Fruit fly (Drosophila melanogaster) whole organism, embryonic: Measurements from ENCODE around the gene CG5853.

ENCODE experiments used
- Atf6 ChIP-seq: fragments of 200-800 bp; sonication (Bioruptor generic); IDR thresholded peaks from 2 replicates; pipeline ENCODE4 v1.3.6; 2022; ENCODE audit warnings: missing biosample characterization, missing genetic modification characterization
- BtbVII ChIP-seq: fragments of 200-800 bp; sonication (Bioruptor generic); optimal IDR thresholded peaks from 3 replicates; lab custom pipeline; 2017; ENCODE audit warnings: missing biosample characterization, mild to moderate bottlenecking, missing genetic modification characterization
- CG10147 ChIP-seq: fragments of 200-800 bp; sonication (Bioruptor generic); optimal IDR thresholded peaks from 2 replicates; lab custom pipeline; 2019; ENCODE audit warnings: missing biosample characterization, mild to moderate bottlenecking, missing genetic modification characterization, moderate library complexity
- CG10209 ChIP-seq: fragments of 200-800 bp; sonication (Bioruptor generic); optimal IDR thresholded peaks from 3 replicates; lab custom pipeline; 2017; ENCODE audit warnings: missing biosample characterization, mild to moderate bottlenecking, missing genetic modification characterization, missing genetic modification reagents
- CG10366 ChIP-seq: fragments of 200-800 bp; sonication (Bioruptor generic); IDR thresholded peaks from 2 replicates; pipeline ENCODE4 v1.3.6; 2022; ENCODE audit warnings: missing biosample characterization, missing genetic modification characterization
- CG12942 ChIP-seq: fragments of 200-800 bp; sonication (Bioruptor generic); optimal IDR thresholded peaks from 3 replicates; lab custom pipeline; 2016; ENCODE audit warnings: missing biosample characterization, missing genetic modification characterization
- CG15011 ChIP-seq: fragments of 200-800 bp; sonication (Bioruptor generic); optimal IDR thresholded peaks from 3 replicates; lab custom pipeline; 2018; ENCODE audit warnings: missing biosample characterization, mild to moderate bottlenecking, missing genetic modification characterization
- CG1647 ChIP-seq: fragments of 200-800 bp; sonication (Bioruptor generic); optimal IDR thresholded peaks from 3 replicates; lab custom pipeline; 2016; ENCODE audit warnings: missing biosample characterization, missing genetic modification characterization
- CG17359 ChIP-seq: fragments of 200-800 bp; sonication (Bioruptor generic); optimal IDR thresholded peaks from 3 replicates; lab custom pipeline; 2018; ENCODE audit warnings: missing biosample characterization, mild to moderate bottlenecking, missing genetic modification characterization, moderate library complexity
- CG18011 ChIP-seq: fragments of 200-800 bp; sonication (Bioruptor generic); optimal IDR thresholded peaks from 2 replicates; lab custom pipeline; 2017; ENCODE audit warnings: missing biosample characterization, missing genetic modification characterization, mild to moderate bottlenecking, moderate library complexity, missing genotype
- CG3163 ChIP-seq: fragments of 200-800 bp; sonication (Bioruptor generic); optimal IDR thresholded peaks from 3 replicates; lab custom pipeline; 2016; ENCODE audit warnings: missing biosample characterization, missing genetic modification characterization
- CG3407 ChIP-seq: fragments of 200-800 bp; sonication (Bioruptor generic); optimal IDR thresholded peaks from 2 replicates; lab custom pipeline; 2018; ENCODE audit warnings: missing biosample characterization, mild to moderate bottlenecking, missing genetic modification characterization
- CG4360 ChIP-seq: fragments of 200-800 bp; sonication (Bioruptor generic); IDR thresholded peaks from 2 replicates; pipeline ENCODE4 v1.3.6; 2022; ENCODE audit warnings: missing biosample characterization, missing genetic modification characterization
- CG4820 ChIP-seq: fragments of 200-800 bp; sonication (Bioruptor generic); optimal IDR thresholded peaks from 3 replicates; lab custom pipeline; 2016; ENCODE audit warnings: missing biosample characterization, missing genetic modification characterization
- CG6175 ChIP-seq: fragments of 200-800 bp; sonication (Bioruptor generic); IDR thresholded peaks from 3 replicates; pipeline ENCODE4 v1.3.6; 2022; ENCODE audit warnings: missing biosample characterization, missing genetic modification characterization
- CG7556 ChIP-seq: fragments of 200-800 bp; sonication (Bioruptor generic); optimal IDR thresholded peaks from 2 replicates; lab custom pipeline; 2017; ENCODE audit warnings: missing biosample characterization, mild to moderate bottlenecking, missing genetic modification characterization
- CG7745 ChIP-seq: fragments of 200-800 bp; sonication (Bioruptor generic); optimal IDR thresholded peaks from 2 replicates; lab custom pipeline; 2018; ENCODE audit warnings: missing biosample characterization, mild to moderate bottlenecking, missing genetic modification characterization, moderate library complexity
- CG8281 ChIP-seq: fragments of 200-800 bp; sonication (Bioruptor generic); optimal IDR thresholded peaks from 2 replicates; lab custom pipeline; 2018; ENCODE audit warnings: missing biosample characterization, mild to moderate bottlenecking, missing genetic modification characterization, moderate library complexity
- CG9437 ChIP-seq: fragments of 200-800 bp; sonication (Bioruptor generic); optimal IDR thresholded peaks from 2 replicates; lab custom pipeline; 2018; ENCODE audit warnings: missing biosample characterization, mild to moderate bottlenecking, missing genetic modification characterization
- D ChIP-seq, 2 experiments: fragments of 200-800 bp in 1 of 2; fragments of >200 bp in 1 of 2; sonication (Bioruptor generic) in 1 of 2; optimal IDR thresholded peaks; 2 replicates in 1 of 2; 3 replicates in 1 of 2; lab custom pipeline; 2017; ENCODE audit warnings: mild to moderate bottlenecking in 1 of 2, missing biosample characterization in 1 of 2, missing genetic modification characterization in 1 of 2, missing genetic modification reagents in 1 of 2
- Dip2 ChIP-seq: fragments of 200-800 bp; sonication (Bioruptor generic); IDR thresholded peaks from 2 replicates; pipeline ENCODE4 v1.3.6; 2022; ENCODE audit warnings: missing biosample characterization, missing genetic modification characterization
- Doc2 ChIP-seq: fragments of 200-800 bp; sonication (Bioruptor generic); IDR thresholded peaks from 2 replicates; pipeline ENCODE4 v1.3.6; 2022; ENCODE audit warnings: missing biosample characterization, missing genetic modification characterization
- Drgx ChIP-seq: fragments of 200-800 bp; sonication (Bioruptor generic); IDR thresholded peaks from 2 replicates; pipeline ENCODE4 v1.3.6; 2022; ENCODE audit warnings: missing biosample characterization, missing genetic modification characterization
- Fer1 ChIP-seq: fragments of 200-800 bp; sonication (Bioruptor generic); optimal IDR thresholded peaks from 2 replicates; lab custom pipeline; 2017; ENCODE audit warnings: missing biosample characterization, mild to moderate bottlenecking, missing genetic modification characterization
- Hr51 ChIP-seq, 2 experiments: fragments of 200-800 bp; sonication (Bioruptor generic); optimal IDR thresholded peaks; 2 replicates in 1 of 2; 3 replicates in 1 of 2; lab custom pipeline; 2016 to 2018; ENCODE audit warnings: missing biosample characterization in 2 of 2, missing genetic modification characterization in 2 of 2, mild to moderate bottlenecking in 1 of 2, moderate library complexity in 1 of 2
- Med ChIP-seq: fragments of 200-800 bp; sonication (Bioruptor generic); peaks from one replicate; lab custom pipeline; 2016; ENCODE audit warnings: missing biosample characterization, missing genetic modification characterization, mild to moderate bottlenecking, inconsistent platforms, moderate library complexity
- Meics ChIP-seq: fragments of 200-800 bp; sonication (Bioruptor generic); optimal IDR thresholded peaks from 2 replicates; lab custom pipeline; 2017; ENCODE audit warnings: missing biosample characterization, mild to moderate bottlenecking, missing genetic modification characterization
- NfI ChIP-seq: fragments of 200-800 bp; sonication (Bioruptor generic); optimal IDR thresholded peaks from 3 replicates; lab custom pipeline; 2018; ENCODE audit warnings: missing biosample characterization, mild to moderate bottlenecking, missing genetic modification characterization, moderate library complexity
- Sin3A ChIP-seq: fragments of >200 bp; optimal IDR thresholded peaks from 2 replicates; lab custom pipeline; 2018
- Spps ChIP-seq: fragments of 200-800 bp; sonication (Bioruptor generic); optimal IDR thresholded peaks from 2 replicates; lab custom pipeline; 2018; ENCODE audit warnings: missing biosample characterization, mild to moderate bottlenecking, missing genetic modification characterization
- amos ChIP-seq: fragments of 200-800 bp; sonication (Bioruptor generic); IDR thresholded peaks from 2 replicates; pipeline ENCODE4 v1.3.6; 2022; ENCODE audit warnings: missing biosample characterization, missing genetic modification characterization; ENCODE audit not compliant: partially characterized antibody
- ash1 ChIP-seq: fragments of 200-800 bp; sonication (Bioruptor generic); optimal IDR thresholded peaks from 2 replicates; lab custom pipeline; 2018; ENCODE audit warnings: missing biosample characterization, mild to moderate bottlenecking, missing genetic modification characterization
- bcd ChIP-seq: fragments of 200-800 bp; sonication (Bioruptor generic); optimal IDR thresholded peaks from 2 replicates; lab custom pipeline; 2017; ENCODE audit warnings: missing biosample characterization, mild to moderate bottlenecking, missing genetic modification characterization
- danr ChIP-seq: fragments of 200-800 bp; sonication (Bioruptor generic); IDR thresholded peaks from 2 replicates; pipeline ENCODE4 v1.3.6; 2022; ENCODE audit warnings: missing biosample characterization, missing genetic modification characterization
- dm ChIP-seq: fragments of 200-800 bp; sonication (Bioruptor generic); optimal IDR thresholded peaks from 3 replicates; lab custom pipeline; 2016; ENCODE audit warnings: missing biosample characterization, missing genetic modification characterization
- en ChIP-seq: fragments of 200-800 bp; sonication (Bioruptor generic); optimal IDR thresholded peaks from 2 replicates; lab custom pipeline; 2016; ENCODE audit warnings: missing biosample characterization, missing genetic modification characterization
- eve ChIP-seq, 2 experiments: fragments of >200 bp; optimal IDR thresholded peaks; 2 replicates each; lab custom pipeline; 2017; ENCODE audit warnings: missing biosample characterization in 2 of 2, missing genetic modification characterization in 2 of 2
- fd3F ChIP-seq: fragments of 200-800 bp; sonication (Bioruptor generic); optimal IDR thresholded peaks from 2 replicates; lab custom pipeline; 2018; ENCODE audit warnings: missing biosample characterization, mild to moderate bottlenecking, missing genetic modification characterization, moderate library complexity
- fru ChIP-seq: fragments of >200 bp; optimal IDR thresholded peaks from 2 replicates; lab custom pipeline; 2017
- mirr ChIP-seq: fragments of 200-800 bp; sonication (Bioruptor generic); optimal IDR thresholded peaks from 3 replicates; lab custom pipeline; 2018; ENCODE audit warnings: missing biosample characterization, mild to moderate bottlenecking, missing genetic modification characterization
- nerfin-2 ChIP-seq: fragments of 200-800 bp; sonication (Bioruptor generic); IDR thresholded peaks from 2 replicates; pipeline ENCODE4 v1.3.6; 2022; ENCODE audit warnings: missing biosample characterization, missing genetic modification characterization; ENCODE audit not compliant: partially characterized antibody
- otp ChIP-seq: fragments of 200-800 bp; sonication (Bioruptor generic); IDR thresholded peaks from 3 replicates; pipeline ENCODE4, ENCODE4 v1.3.6; 2022; ENCODE audit warnings: missing biosample characterization, missing genetic modification characterization
- ro ChIP-seq: fragments of 200-800 bp; sonication (Bioruptor generic); IDR thresholded peaks from 2 replicates; pipeline ENCODE4 v1.3.6; 2022; ENCODE audit warnings: missing biosample characterization, missing genetic modification characterization
- sd ChIP-seq: fragments of 200-800 bp; sonication (Bioruptor generic); optimal IDR thresholded peaks from 3 replicates; lab custom pipeline; 2018; ENCODE audit warnings: missing biosample characterization, mild to moderate bottlenecking, missing genetic modification characterization, moderate library complexity
- sisA ChIP-seq: fragments of 200-800 bp; sonication (Bioruptor generic); IDR thresholded peaks from 2 replicates; pipeline ENCODE4 v1.3.6; 2022; ENCODE audit warnings: missing biosample characterization, missing genetic modification characterization
- slou ChIP-seq: fragments of 200-800 bp; sonication (Bioruptor generic); optimal IDR thresholded peaks from 3 replicates; lab custom pipeline; 2016; ENCODE audit warnings: missing biosample characterization, missing genetic modification characterization
- vfl ChIP-seq: fragments of 200-800 bp; sonication (Bioruptor generic); optimal IDR thresholded peaks from 2 replicates; lab custom pipeline; 2016; ENCODE audit warnings: missing biosample characterization, missing genetic modification characterization
- zf30C ChIP-seq: fragments of 200-800 bp; sonication (Bioruptor generic); optimal IDR thresholded peaks from 3 replicates; lab custom pipeline; 2018; ENCODE audit warnings: missing biosample characterization, mild to moderate bottlenecking, missing genetic modification characterization
- zfh1 ChIP-seq: fragments of 200-800 bp; sonication (Bioruptor generic); IDR thresholded peaks from 3 replicates; pipeline ENCODE4 v1.3.6; 2022; ENCODE audit warnings: missing biosample characterization, missing genetic modification characterization

CG5853 gene

dm6 chr2L:9918020-9918959, 29.2 kb downstream of the CG5853 start, which contains the start of the genes CG5885 and CG4598 (continued):
- TF ChIP-seq amos (GFP tag; lab: Robert Waterston, UW): peak; percentile 85
- TF ChIP-seq en (GFP tag; lab: Kevin White, UChicago): no peak
- no peak for TF ChIP-seq CG8281 (tag; lab: Kevin White, UChicago)
- peak; percentile 42; the same call in 2 of the 3 replicates for TF ChIP-seq otp (GFP tag; lab: Robert Waterston, UW)
- peak; percentile 49 for TF ChIP-seq CG17359
- peak; percentile 67; the same call in 1 of the 2 replicates for TF ChIP-seq Atf6 (GFP tag; lab: Robert Waterston, UW)
- peak; percentile 70 for TF ChIP-seq CG10366 (GFP tag; lab: Robert Waterston, UW)
- TF ChIP-seq D (optimal IDR thresholded peaks at IDR 0.05; lab: Kevin White, UChicago): no peak
- peak; percentile 34 for TF ChIP-seq D (GFP tag; optimal IDR thresholded peaks at IDR 0.05; lab: Kevin White, UChicago)
- TF ChIP-seq sisA: peak; percentile 73
- peak; percentile 63 for TF ChIP-seq CG12942 (GFP tag; lab: Kevin White, UChicago)
- TF ChIP-seq CG6175 (GFP tag; lab: Robert Waterston, UW): no peak
- peak; percentile 69 for TF ChIP-seq NfI (GFP tag; lab: Kevin White, UChicago)
- TF ChIP-seq CG15011: peak; percentile 18
- TF ChIP-seq CG18011 (GFP tag; lab: Kevin White, UChicago): peak; percentile 11
- no peak for TF ChIP-seq eve (GFP tag; optimal IDR thresholded peaks at IDR 0.05; lab: Kevin White, UChicago)
- peak; percentile 84 for TF ChIP-seq CG4820
- TF ChIP-seq Fer1 (GFP tag; lab: Kevin White, UChicago): peak; percentile 48
- TF ChIP-seq slou: peak; percentile 12
- peak; percentile 66 for TF ChIP-seq fd3F (GFP tag; lab: Kevin White, UChicago)
- TF ChIP-seq CG1647 (GFP tag; lab: Kevin White, UChicago): no peak
- no peak for TF ChIP-seq zf30C (GFP tag; lab: Kevin White, UChicago)
- TF ChIP-seq Spps (tag; lab: Kevin White, UChicago): no peak
- TF ChIP-seq CG3163 (GFP tag; lab: Kevin White, UChicago): no peak
- TF ChIP-seq bcd: peak; percentile 37
- peak; percentile 69; the same call in 1 of the 2 replicates for TF ChIP-seq nerfin-2 (GFP tag; lab: Robert Waterston, UW)
- peak; percentile 71 for TF ChIP-seq CG7556 (GFP tag; lab: Kevin White, UChicago)
- TF ChIP-seq CG10147 (GFP tag; lab: Kevin White, UChicago): peak; percentile 25
- no peak for TF ChIP-seq Dip2 (GFP tag; lab: Robert Waterston, UW)
- TF ChIP-seq ro (GFP tag; lab: Robert Waterston, UW): no peak
- TF ChIP-seq CG7745: no peak
- TF ChIP-seq BtbVII (GFP tag; lab: Kevin White, UChicago): peak; percentile 52
- peak; percentile 11 to 81 for TF ChIP-seq Hr51 (GFP tag; optimal IDR thresholded peaks at IDR 0.05; lab: Kevin White, UChicago)
- TF ChIP-seq Med (GFP tag; lab: Kevin White, UChicago): peak; percentile 85
- TF ChIP-seq vfl (GFP tag; lab: Kevin White, UChicago): peak; percentile 40
- no peak for TF ChIP-seq mirr (GFP tag; lab: Kevin White, UChicago)
- TF ChIP-seq Sin3A (lab: Kevin White, UChicago): peak; percentile 46
- peak; percentile 54 for TF ChIP-seq CG3407 (GFP tag; lab: Kevin White, UChicago)
- peak; percentile 78 for TF ChIP-seq Drgx (GFP tag; lab: Robert Waterston, UW)
- TF ChIP-seq Doc2 (GFP tag; lab: Robert Waterston, UW): no peak
- peak; percentile 56 for TF ChIP-seq Meics (GFP tag; lab: Kevin White, UChicago)
- peak; percentile 66 for TF ChIP-seq CG10209 (GFP tag; lab: Kevin White, UChicago)
- no peak for TF ChIP-seq ash1 (GFP tag; lab: Kevin White, UChicago)
- TF ChIP-seq dm: no peak
- TF ChIP-seq CG4360 (GFP tag; lab: Robert Waterston, UW): no peak
- no peak for TF ChIP-seq fru
- TF ChIP-seq zfh1: peak; percentile 69
- peak; percentile 15 for TF ChIP-seq sd
- TF ChIP-seq danr (GFP tag; lab: Robert Waterston, UW): no peak
- peak; percentile 53 for TF ChIP-seq CG9437 (GFP tag; lab: Kevin White, UChicago)
